Worm (Caenorhabditis elegans) whole organism, late embryonic: ENCODE results near the gene F09C6.3.

Experiments
- C08G9.2 ChIP-seq: sonication (generic microtip); optimal IDR thresholded peaks from 2 replicates; lab custom pipeline; 2016; ENCODE audit warnings: mild to moderate bottlenecking, missing genetic modification characterization, moderate library complexity, missing compliant biosample characterization
- K02D7.2 ChIP-seq: sonication (generic microtip); optimal IDR thresholded peaks from 2 replicates; lab custom pipeline; 2017; ENCODE audit warnings: mild to moderate bottlenecking, missing genetic modification characterization, missing compliant biosample characterization
- K09A11.1 ChIP-seq: sonication (generic microtip); optimal IDR thresholded peaks from 2 replicates; lab custom pipeline; 2017; ENCODE audit warnings: antibody characterized with exemption, mild to moderate bottlenecking, missing genetic modification characterization, missing compliant biosample characterization; ENCODE audit not compliant: insufficient read depth
- Y22D7AL.16 ChIP-seq: sonication (generic microtip); optimal IDR thresholded peaks from 2 replicates; lab custom pipeline; 2016; ENCODE audit warnings: missing genetic modification characterization, missing compliant biosample characterization
- ama-1 ChIP-seq: fragments of 150-350 bp; optimal IDR thresholded peaks from 2 replicates; lab custom pipeline; 2014
- ceh-22 ChIP-seq: sonication (generic microtip); optimal IDR thresholded peaks from 2 replicates; lab custom pipeline; 2017; ENCODE audit warnings: missing biosample characterization, missing genetic modification characterization
- ceh-30 ChIP-seq: fragments of 150-350 bp; optimal IDR thresholded peaks from 2 replicates; lab custom pipeline; 2014; ENCODE audit warnings: missing biosample characterization, missing genetic modification characterization
- ceh-31 ChIP-seq: sonication (generic microtip); optimal IDR thresholded peaks from 2 replicates; lab custom pipeline; 2016; ENCODE audit warnings: missing genetic modification characterization, missing compliant biosample characterization
- che-1 ChIP-seq: sonication (generic microtip); optimal IDR thresholded peaks from 2 replicates; lab custom pipeline; 2016; ENCODE audit warnings: mild to moderate bottlenecking, missing genetic modification characterization, missing compliant biosample characterization
- dmd-4 ChIP-seq: sonication (generic microtip); optimal IDR thresholded peaks from 2 replicates; lab custom pipeline; 2016; ENCODE audit warnings: borderline replicate concordance, missing genetic modification characterization, missing compliant biosample characterization
- elt-2 ChIP-seq: sonication (generic microtip); optimal IDR thresholded peaks from 2 replicates; lab custom pipeline; 2016; ENCODE audit warnings: missing genetic modification reagents, missing genetic modification characterization, missing compliant biosample characterization
- elt-4 ChIP-seq: sonication (generic microtip); optimal IDR thresholded peaks from 2 replicates; lab custom pipeline; 2016; ENCODE audit warnings: missing genetic modification characterization, missing compliant biosample characterization
- ets-4 ChIP-seq: sonication (generic microtip); optimal IDR thresholded peaks from 2 replicates; lab custom pipeline; 2016; ENCODE audit warnings: missing genetic modification characterization, missing compliant biosample characterization
- eyg-1 ChIP-seq: sonication (generic microtip); optimal IDR thresholded peaks from 2 replicates; lab custom pipeline; 2016; ENCODE audit warnings: missing genotype, missing genetic modification characterization, missing compliant biosample characterization
- fax-1 ChIP-seq: sonication (generic microtip); optimal IDR thresholded peaks from 2 replicates; lab custom pipeline; 2016; ENCODE audit warnings: missing genotype, missing genetic modification characterization, missing compliant biosample characterization
- fkh-10 ChIP-seq: fragments of 150-350 bp; optimal IDR thresholded peaks from 2 replicates; lab custom pipeline; 2014; ENCODE audit warnings: missing biosample characterization, missing genetic modification reagents, missing genetic modification characterization
- fkh-6 ChIP-seq: sonication (generic microtip); optimal IDR thresholded peaks from 2 replicates; lab custom pipeline; 2016; ENCODE audit warnings: missing genetic modification characterization, missing compliant biosample characterization
- hlh-30 ChIP-seq: sonication (generic microtip); optimal IDR thresholded peaks from 2 replicates; lab custom pipeline; 2017; ENCODE audit warnings: antibody characterized with exemption, missing genetic modification characterization, missing compliant biosample characterization; ENCODE audit not compliant: insufficient read depth
- hlh-8 ChIP-seq: sonication (generic microtip); optimal IDR thresholded peaks from 2 replicates; lab custom pipeline; 2016; ENCODE audit warnings: missing genotype, missing genetic modification characterization, missing compliant biosample characterization
- lim-6 ChIP-seq: sonication (generic microtip); optimal IDR thresholded peaks from 2 replicates; lab custom pipeline; 2016; ENCODE audit warnings: missing genetic modification characterization, missing compliant biosample characterization
- nfya-1 ChIP-seq: sonication (generic microtip); optimal IDR thresholded peaks from 2 replicates; lab custom pipeline; 2017; ENCODE audit warnings: missing genetic modification characterization, mild to moderate bottlenecking, missing compliant biosample characterization, antibody characterized with exemption, moderate library complexity
- npax-4 ChIP-seq: sonication (generic microtip); optimal IDR thresholded peaks from 2 replicates; lab custom pipeline; 2016; ENCODE audit warnings: missing genetic modification characterization, missing compliant biosample characterization
- pat-9 ChIP-seq: fragments of 200-800 bp; sonication (Bioruptor generic); optimal IDR thresholded peaks from 2 replicates; lab custom pipeline; 2018; ENCODE audit warnings: mild to moderate bottlenecking, missing genetic modification characterization, moderate library complexity, missing compliant biosample characterization
- pha-4 ChIP-seq: fragments of 150-350 bp; optimal IDR thresholded peaks from 2 replicates; lab custom pipeline; 2018; ENCODE audit warnings: missing biosample characterization, missing genetic modification reagents, missing genetic modification characterization
- sdc-2 ChIP-seq: sonication (generic microtip); optimal IDR thresholded peaks from 2 replicates; lab custom pipeline; 2016; ENCODE audit warnings: missing genotype, missing genetic modification characterization, missing compliant biosample characterization
- sox-2 ChIP-seq: fragments of 200-800 bp; sonication (Bioruptor generic); IDR thresholded peaks from 2 replicates; pipeline ENCODE4 v1.3.6; 2022; ENCODE audit warnings: missing genetic modification reagents, missing genetic modification characterization, missing compliant biosample characterization
- sox-4 ChIP-seq: sonication (generic microtip); optimal IDR thresholded peaks from 2 replicates; lab custom pipeline; 2017; ENCODE audit warnings: mild to moderate bottlenecking, missing genetic modification characterization, inconsistent platforms, missing compliant biosample characterization
- syd-9 ChIP-seq: sonication (generic microtip); optimal IDR thresholded peaks from 2 replicates; lab custom pipeline; 2016; ENCODE audit warnings: mild to moderate bottlenecking, missing genetic modification characterization, moderate library complexity, missing compliant biosample characterization
- tbx-7 ChIP-seq: sonication (generic microtip); optimal IDR thresholded peaks from 2 replicates; lab custom pipeline; 2016; ENCODE audit warnings: missing genotype, missing genetic modification characterization, missing compliant biosample characterization
- zip-5 ChIP-seq: sonication (generic microtip); optimal IDR thresholded peaks from 2 replicates; lab custom pipeline; 2016; ENCODE audit warnings: missing genetic modification characterization, missing compliant biosample characterization
- ztf-16 ChIP-seq: sonication (generic microtip); optimal IDR thresholded peaks from 2 replicates; lab custom pipeline; 2017; ENCODE audit warnings: missing genetic modification characterization, missing compliant biosample characterization

F09C6.3 gene

DNA sequence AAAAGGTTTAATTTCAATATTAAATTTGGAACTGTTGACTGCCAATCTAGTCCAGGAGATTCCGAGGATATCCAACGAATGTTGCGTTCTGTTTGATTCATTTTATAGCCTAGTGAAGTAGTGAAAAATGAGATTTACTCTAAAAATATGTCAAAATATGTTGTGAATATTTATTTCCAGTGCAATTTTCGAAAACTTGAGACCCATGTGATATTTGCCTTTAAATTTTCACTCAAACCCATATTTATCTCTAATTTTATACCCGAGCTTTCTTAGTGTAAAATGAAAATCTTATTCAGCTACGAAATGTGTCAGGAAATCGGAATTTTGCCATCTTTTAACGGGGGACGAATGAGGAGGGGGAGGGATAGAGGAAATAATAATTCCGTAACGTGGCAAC lies 29.9 kb upstream of the F09C6.3 start, which contains the start of gene F09C6.16:
F09C6.16 (minus strand) TSS at position 101 of the 400 bp plus-strand sequence.
- TF ChIP-seq Y22D7AL.16 (tag; lab: Kevin White, UChicago) (no peak), che-1 (tag; lab: Kevin White, UChicago) (no peak), elt-2 (tag; lab: Kevin White, UChicago) (no peak), ztf-16 (tag; lab: Kevin White, UChicago) (no peak)

ce11 chrV:16904612-16905011 lies 24.7 kb upstream of the F09C6.3 start, which contains the start of gene nhr-262:
Gene nhr-262 (plus strand): TSS chrV:16904912.
- TF ChIP-seq ceh-30 (tag; lab: Kevin White, UChicago) = no peak
- no peak for TF ChIP-seq fkh-6 (tag; lab: Kevin White, UChicago)

ce11 chrV:16902726-16903125 lies 22.8 kb upstream of the F09C6.3 start, which contains the start of gene srd-68:
Gene srd-68 (minus strand): TSS chrV:16902826.
- TF ChIP-seq hlh-30 (tag; lab: Kevin White, UChicago) (no peak), ets-4 (no peak), K02D7.2 (tag; lab: Kevin White, UChicago) (no peak), npax-4 (tag; lab: Kevin White, UChicago) (no peak), ceh-22 (tag; lab: Kevin White, UChicago) (no peak), fax-1 (tag; lab: Kevin White, UChicago) (no peak), pha-4 (tag; lab: Kevin White, UChicago) (no peak), ceh-31 (tag; lab: Kevin White, UChicago) (no peak)

DNA sequence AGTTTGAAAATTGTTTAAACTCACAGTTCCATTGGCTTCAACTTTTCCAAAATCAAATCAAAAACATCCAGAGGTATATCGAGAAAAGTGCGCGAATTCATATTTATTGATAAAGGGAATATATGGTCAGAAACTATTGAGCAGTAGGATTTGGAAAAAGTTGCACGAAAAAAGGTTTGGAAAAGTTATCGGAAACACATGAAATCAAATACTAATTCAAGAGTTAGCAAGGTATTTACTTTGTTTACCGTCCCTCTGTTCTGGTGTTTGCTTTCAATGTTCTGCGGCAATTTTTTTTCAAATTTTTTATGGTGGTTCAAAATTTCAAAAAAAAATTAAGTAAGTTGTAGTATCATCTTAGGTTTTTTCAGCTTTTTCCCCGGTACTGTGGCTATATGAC lies 19.4 kb upstream of the F09C6.3 start, which contains the start of gene fbxa-45:
fbxa-45 (minus strand) TSS at position 101 of the 400 bp plus-strand sequence.
- no peak for TF ChIP-seq sox-4 (tag; lab: Kevin White, UChicago)
- TF ChIP-seq ceh-22 (tag; lab: Kevin White, UChicago) = no peak
- TF ChIP-seq elt-4 = no peak
- no peak for TF ChIP-seq fkh-10
- no peak for TF ChIP-seq ceh-30 (tag; lab: Kevin White, UChicago)
- TF ChIP-seq syd-9 (tag; lab: Kevin White, UChicago) = no peak

DNA sequence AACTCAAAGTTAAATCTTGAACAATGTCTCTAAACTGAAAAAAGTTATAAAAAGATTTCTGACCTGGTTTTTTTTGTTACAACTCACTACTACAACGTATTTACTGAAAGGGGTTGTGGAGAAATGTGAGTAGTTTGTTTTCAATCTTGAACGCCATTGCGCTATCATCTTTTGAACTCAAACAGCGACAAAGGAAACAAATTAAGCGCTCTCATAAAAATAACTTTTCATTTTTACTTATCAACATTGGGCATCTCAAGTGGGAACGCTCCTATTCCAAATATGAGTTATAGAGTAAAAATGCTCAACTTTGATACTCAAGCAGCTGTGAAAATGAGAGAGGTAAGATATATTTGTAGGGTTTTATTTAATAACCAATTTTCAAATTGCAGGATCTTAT lies 13.5 kb upstream of the F09C6.3 start, which contains the start of gene F09C6.15:
F09C6.15 (plus strand) TSS at position 301 of the 400 bp plus-strand sequence.
- TF ChIP-seq tbx-7 (tag; lab: Kevin White, UChicago) (no peak), lim-6 (tag; lab: Kevin White, UChicago) (no peak), dmd-4 (no peak)

DNA sequence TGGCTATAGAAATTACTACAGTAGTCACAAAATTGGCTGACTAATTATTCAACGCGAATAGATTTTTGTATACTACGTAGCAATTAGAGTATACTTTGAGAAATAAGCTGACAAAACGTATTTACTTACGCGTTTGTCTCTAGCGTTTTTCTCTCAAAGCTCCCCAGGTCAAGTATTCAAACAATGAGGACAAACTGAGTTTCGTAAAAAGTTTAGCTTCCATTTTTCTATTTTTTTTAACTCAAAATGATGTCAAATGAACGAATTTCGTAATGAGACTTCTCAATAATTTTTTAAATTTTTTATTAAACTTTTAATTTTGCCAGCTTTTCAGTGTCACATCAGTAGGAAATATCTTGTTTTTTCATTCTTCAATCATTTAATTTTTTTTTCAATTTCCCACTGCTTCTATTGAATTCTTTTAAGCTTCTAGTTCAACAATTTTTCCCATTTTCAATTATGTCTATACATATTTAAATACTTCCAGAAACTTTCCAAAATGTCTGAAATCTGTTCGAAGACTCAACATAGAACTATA lies 8.9 kb upstream of the F09C6.3 start, which contains the start of the genes ifas-2 and fbxa-44:
ifas-2 (minus strand) TSS at position 101 of the 538 bp plus-strand sequence.
fbxa-44 (plus strand) TSS at position 488 of the 538 bp plus-strand sequence.
- TF ChIP-seq fkh-6 (tag; lab: Kevin White, UChicago) = no peak
- TF ChIP-seq sdc-2 = no peak
- no peak for TF ChIP-seq lim-6 (tag; lab: Kevin White, UChicago)
- TF ChIP-seq pha-4 (tag; lab: Kevin White, UChicago) = no peak
- TF ChIP-seq ama-1 (lab: Kevin White, UChicago) = no peak
- no peak for TF ChIP-seq K09A11.1 (tag; lab: Kevin White, UChicago)
- TF ChIP-seq tbx-7 (tag; lab: Kevin White, UChicago) = no peak
- no peak for TF ChIP-seq zip-5 (tag; lab: Kevin White, UChicago)
- no peak for TF ChIP-seq hlh-8 (tag; lab: Kevin White, UChicago)

DNA sequence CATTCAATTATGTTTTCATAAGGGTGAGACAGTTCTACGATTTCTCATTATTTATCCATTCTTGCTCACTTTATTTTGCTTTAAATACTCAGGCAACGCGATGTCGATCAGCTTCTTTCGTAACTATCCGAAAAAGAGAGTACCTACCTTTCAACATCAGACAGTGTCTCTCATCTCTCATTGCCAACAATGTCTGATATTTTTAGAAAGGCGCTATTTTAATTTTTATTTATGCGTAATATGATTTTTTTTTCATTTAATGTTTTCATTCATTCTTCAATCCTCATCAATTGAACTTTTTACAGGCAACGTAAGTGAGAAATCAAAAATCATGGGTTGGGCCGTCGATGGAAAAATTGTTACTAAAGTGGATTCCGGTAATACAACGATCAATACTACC lies 4.8 kb upstream of the F09C6.3 start, which contains the start of gene F09C6.13:
F09C6.13 (plus strand) TSS at position 301 of the 400 bp plus-strand sequence.
- no peak for TF ChIP-seq pat-9
- no peak for TF ChIP-seq nfya-1 (tag; lab: Kevin White, UChicago)
- no peak for TF ChIP-seq K02D7.2 (tag; lab: Kevin White, UChicago)
- TF ChIP-seq eyg-1 (tag; lab: Kevin White, UChicago) = no peak
- no peak for TF ChIP-seq fkh-6 (tag; lab: Kevin White, UChicago)
- TF ChIP-seq C08G9.2 = no peak
- no peak for TF ChIP-seq fax-1 (tag; lab: Kevin White, UChicago)
- no peak for TF ChIP-seq sox-2
